Worm (Caenorhabditis elegans) whole organism, young adult: ENCODE results near the gene far-3.

Experiments used
- B0019.2 ChIP-seq: fragments of 200-800 bp; sonication (Bioruptor generic); conservative IDR thresholded peaks from 2 replicates; pipeline ENCODE4 v1.3.6; 2022; ENCODE audit warnings: missing genetic modification reagents, missing genetic modification characterization, missing compliant biosample characterization
- B0035.1 ChIP-seq: sonication (generic microtip); optimal IDR thresholded peaks from 2 replicates; lab custom pipeline; 2016; ENCODE audit warnings: missing genetic modification characterization, mild to moderate bottlenecking, missing compliant biosample characterization, missing genotype, missing genetic modification reagents
- B0261.1 ChIP-seq: sonication (generic microtip); optimal IDR thresholded peaks from 2 replicates; lab custom pipeline; 2016; ENCODE audit warnings: mild to moderate bottlenecking, missing genetic modification characterization, moderate library complexity, missing compliant biosample characterization
- C06A6.2 ChIP-seq: fragments of 200-800 bp; sonication (Bioruptor generic); conservative IDR thresholded peaks from 2 replicates; pipeline ENCODE4 v1.3.6; 2022; ENCODE audit warnings: missing genetic modification characterization, missing compliant biosample characterization
- C17E4.6 ChIP-seq: fragments of 200-800 bp; sonication (Bioruptor generic); IDR thresholded peaks from 2 replicates; pipeline ENCODE4 v1.3.6; 2022; ENCODE audit warnings: missing genetic modification reagents, missing genetic modification characterization, missing compliant biosample characterization
- F22D6.2 ChIP-seq: sonication (generic microtip); optimal IDR thresholded peaks from 2 replicates; lab custom pipeline; 2016; ENCODE audit warnings: mild to moderate bottlenecking, missing genetic modification characterization, missing compliant biosample characterization
- F37B4.10 ChIP-seq: fragments of 200-800 bp; sonication (Bioruptor generic); IDR thresholded peaks from 2 replicates; pipeline ENCODE4 v1.3.6; 2022; ENCODE audit warnings: missing genetic modification characterization, missing compliant biosample characterization
- F49E8.2 ChIP-seq: sonication (generic microtip); optimal IDR thresholded peaks from 3 replicates; lab custom pipeline; 2017; ENCODE audit warnings: missing genetic modification characterization, mild to moderate bottlenecking, missing compliant biosample characterization, antibody characterized with exemption, moderate library complexity; ENCODE audit not compliant: insufficient read depth
- F57A8.1 ChIP-seq: fragments of 200-800 bp; sonication (Bioruptor generic); optimal IDR thresholded peaks from 2 replicates; lab custom pipeline; 2018; ENCODE audit warnings: mild to moderate bottlenecking, missing genetic modification characterization, moderate library complexity, missing compliant biosample characterization
- K11D2.4 ChIP-seq: fragments of 200-800 bp; sonication (Bioruptor generic); IDR thresholded peaks from 2 replicates; pipeline ENCODE4 v1.3.6; 2022; ENCODE audit warnings: missing genetic modification reagents, missing genetic modification characterization, missing compliant biosample characterization
- Y56A3A.18 ChIP-seq: fragments of 200-800 bp; sonication (Bioruptor generic); IDR thresholded peaks from 2 replicates; pipeline ENCODE4 v1.3.6; 2022; ENCODE audit warnings: missing genetic modification reagents, missing genetic modification characterization, missing compliant biosample characterization
- Y95B8A.8 ChIP-seq: fragments of 200-800 bp; sonication (Bioruptor generic); IDR thresholded peaks from 2 replicates; pipeline ENCODE4 v1.3.6; 2022; ENCODE audit warnings: missing genetic modification reagents, missing genetic modification characterization, missing compliant biosample characterization
- ZK185.1 ChIP-seq: sonication (generic microtip); optimal IDR thresholded peaks from 2 replicates; lab custom pipeline; 2016; ENCODE audit warnings: mild to moderate bottlenecking, missing genetic modification characterization, missing compliant biosample characterization; ENCODE audit not compliant: poor library complexity, severe bottlenecking
- aptf-2 ChIP-seq: fragments of 200-800 bp; sonication (Bioruptor generic); conservative IDR thresholded peaks from 2 replicates; pipeline ENCODE4 v1.3.6; 2022; ENCODE audit warnings: missing genetic modification reagents, missing genetic modification characterization, missing compliant biosample characterization
- attf-6 ChIP-seq: fragments of 200-800 bp; sonication (Bioruptor generic); IDR thresholded peaks from 2 replicates; pipeline ENCODE4 v1.3.6; 2022; ENCODE audit warnings: missing genetic modification reagents, missing genetic modification characterization, missing compliant biosample characterization
- ceh-100 ChIP-seq: fragments of 200-800 bp; sonication (Bioruptor generic); IDR thresholded peaks from 2 replicates; pipeline ENCODE4 v1.3.6; 2022; ENCODE audit warnings: missing genetic modification reagents, missing genetic modification characterization, missing compliant biosample characterization
- ceh-40 ChIP-seq: fragments of 200-800 bp; sonication (Bioruptor generic); IDR thresholded peaks from 2 replicates; pipeline ENCODE4 v1.3.6; 2022; ENCODE audit warnings: missing genetic modification characterization, missing compliant biosample characterization
- egl-44 ChIP-seq: fragments of 200-800 bp; sonication (Bioruptor generic); IDR thresholded peaks from 2 replicates; pipeline ENCODE4 v1.3.6; 2022; ENCODE audit warnings: missing genetic modification reagents, missing genetic modification characterization, missing compliant biosample characterization
- egrh-3 ChIP-seq: fragments of 200-800 bp; sonication (Bioruptor generic); IDR thresholded peaks from 2 replicates; pipeline ENCODE4 v1.3.6; 2022; ENCODE audit warnings: missing genetic modification reagents, missing genetic modification characterization, missing compliant biosample characterization
- ets-4 ChIP-seq: fragments of 200-800 bp; sonication (Bioruptor generic); optimal IDR thresholded peaks from 2 replicates; lab custom pipeline; 2018; ENCODE audit warnings: mild to moderate bottlenecking, missing genetic modification characterization, missing compliant biosample characterization
- lin-26 ChIP-seq: fragments of 200-800 bp; sonication (Bioruptor generic); IDR thresholded peaks from 2 replicates; pipeline ENCODE4 v1.3.6; 2022; ENCODE audit warnings: missing genetic modification reagents, missing genetic modification characterization, missing compliant biosample characterization
- lin-40 ChIP-seq: sonication (generic microtip); optimal IDR thresholded peaks from 2 replicates; lab custom pipeline; 2016; ENCODE audit warnings: missing genetic modification characterization, mild to moderate bottlenecking, missing compliant biosample characterization, missing genotype, missing genetic modification reagents
- mcd-1 ChIP-seq: fragments of 200-800 bp; sonication (Bioruptor generic); IDR thresholded peaks from 2 replicates; pipeline ENCODE4 v1.3.6; 2022; ENCODE audit warnings: missing genetic modification reagents, missing genetic modification characterization, missing compliant biosample characterization
- mel-28 ChIP-seq: sonication (generic microtip); optimal IDR thresholded peaks from 2 replicates; lab custom pipeline; 2016; ENCODE audit warnings: borderline replicate concordance, mild to moderate bottlenecking, missing genetic modification characterization, missing compliant biosample characterization
- mes-4 ChIP-seq: sonication (generic microtip); optimal IDR thresholded peaks from 2 replicates; lab custom pipeline; 2016; ENCODE audit warnings: missing genotype, missing genetic modification characterization, missing compliant biosample characterization
- nfya-1 ChIP-seq: sonication (generic microtip); optimal IDR thresholded peaks from 2 replicates; lab custom pipeline; 2017; ENCODE audit warnings: antibody characterized with exemption, missing compliant biosample characterization, missing genetic modification characterization, borderline replicate concordance; ENCODE audit not compliant: insufficient read depth
- nfyb-1 ChIP-seq: fragments of 200-800 bp; sonication (Bioruptor generic); IDR thresholded peaks from 2 replicates; pipeline ENCODE4 v1.3.6; 2022; ENCODE audit warnings: missing genetic modification reagents, missing genetic modification characterization, missing compliant biosample characterization
- nhr-80 ChIP-seq: sonication (generic microtip); optimal IDR thresholded peaks from 2 replicates; lab custom pipeline; 2016; ENCODE audit warnings: missing genetic modification characterization, missing compliant biosample characterization
- pha-4 ChIP-seq: fragments of 150-350 bp; sonication (generic microtip); optimal IDR thresholded peaks from 2 replicates; lab custom pipeline; 2014; ENCODE audit warnings: missing biosample characterization, missing genetic modification reagents, missing genetic modification characterization
- rec-8 ChIP-seq, 2 experiments: sonication (generic microtip); optimal IDR thresholded peaks; 2 replicates each; lab custom pipeline; 2016; ENCODE audit warnings: mild to moderate bottlenecking in 2 of 2, missing genetic modification characterization in 2 of 2, missing genetic modification reagents in 2 of 2, missing genotype in 2 of 2, missing biosample characterization in 1 of 2, missing compliant biosample characterization in 1 of 2, moderate library complexity in 1 of 2
- sea-2 ChIP-seq: fragments of 200-800 bp; sonication (Bioruptor generic); IDR thresholded peaks from 2 replicates; pipeline ENCODE4 v1.3.6; 2022; ENCODE audit warnings: missing genetic modification characterization, missing compliant biosample characterization
- snpc-1.1 ChIP-seq: sonication (generic microtip); optimal IDR thresholded peaks from 2 replicates; lab custom pipeline; 2017; ENCODE audit warnings: missing genetic modification characterization, mild to moderate bottlenecking, missing compliant biosample characterization, antibody characterized with exemption, moderate library complexity, missing genotype, missing genetic modification reagents; ENCODE audit not compliant: insufficient read depth
- snpc-4 ChIP-seq, 5 experiments: fragments of 150-350 bp in 1 of 5; sonication (generic microtip) in 4 of 5; optimal IDR thresholded peaks; 2 replicates each; lab custom pipeline; 2014 to 2018; ENCODE audit warnings: missing genetic modification characterization in 5 of 5, missing biosample characterization in 3 of 5, antibody characterized with exemption in 2 of 5, mild to moderate bottlenecking in 2 of 5, missing compliant biosample characterization in 2 of 5, missing genotype in 2 of 5, moderate library complexity in 2 of 5, missing genetic modification reagents in 1 of 5
- tbx-9 ChIP-seq: sonication (generic microtip); optimal IDR thresholded peaks from 2 replicates; lab custom pipeline; 2016; ENCODE audit warnings: borderline replicate concordance, missing genetic modification characterization, inconsistent platforms, missing compliant biosample characterization
- ztf-25 ChIP-seq: fragments of 200-800 bp; sonication (Bioruptor generic); IDR thresholded peaks from 2 replicates; pipeline ENCODE4 v1.3.6; 2022; ENCODE audit warnings: missing genetic modification reagents, missing genetic modification characterization, missing compliant biosample characterization

far-3 gene

DNA sequence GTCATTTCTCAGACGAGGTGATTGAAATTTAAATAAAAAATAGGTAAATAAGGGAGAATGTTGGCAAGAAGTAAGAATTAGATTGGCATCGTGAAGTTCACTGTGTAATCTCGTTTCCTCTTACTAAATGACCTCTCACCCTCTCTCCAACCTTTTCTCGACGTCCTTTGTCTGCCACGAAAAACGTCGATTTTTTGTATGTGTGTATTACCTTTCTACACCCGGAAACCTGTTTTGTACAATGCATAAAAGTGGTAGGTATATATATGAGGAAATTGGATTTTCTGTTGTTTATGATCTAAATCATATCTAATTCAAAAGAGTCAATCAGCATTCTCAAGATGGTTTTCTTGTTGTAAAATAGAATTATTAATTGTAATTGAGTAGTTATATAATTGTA, 4.4 kb downstream of the far-3 start, which contains the start of the genes F15B9.11 and dsl-7:
Gene F15B9.11, minus strand, starts transcription at position 5 of the 400 bp plus-strand sequence.
Gene dsl-7, plus strand, starts transcription at position 260 of the 400 bp plus-strand sequence.
- TF ChIP-seq tbx-9 (tag; lab: Kevin White, UChicago) (no peak), ceh-100 (GFP tag; lab: Robert Waterston, UW) (no peak), egrh-3 (no peak), B0261.1 (tag; lab: Kevin White, UChicago) (no peak), mcd-1 (GFP tag; lab: Robert Waterston, UW) (no peak), nfyb-1 (no peak), nfya-1 (tag; lab: Kevin White, UChicago) (no peak), attf-6 (GFP tag; lab: Robert Waterston, UW) (no peak), Y95B8A.8 (GFP tag; lab: Robert Waterston, UW) (no peak), C06A6.2 (GFP tag; lab: Robert Waterston, UW) (no peak), F49E8.2 (tag; lab: Kevin White, UChicago) (no peak), lin-26 (GFP tag; lab: Robert Waterston, UW) (no peak), Y56A3A.18 (no peak)

DNA sequence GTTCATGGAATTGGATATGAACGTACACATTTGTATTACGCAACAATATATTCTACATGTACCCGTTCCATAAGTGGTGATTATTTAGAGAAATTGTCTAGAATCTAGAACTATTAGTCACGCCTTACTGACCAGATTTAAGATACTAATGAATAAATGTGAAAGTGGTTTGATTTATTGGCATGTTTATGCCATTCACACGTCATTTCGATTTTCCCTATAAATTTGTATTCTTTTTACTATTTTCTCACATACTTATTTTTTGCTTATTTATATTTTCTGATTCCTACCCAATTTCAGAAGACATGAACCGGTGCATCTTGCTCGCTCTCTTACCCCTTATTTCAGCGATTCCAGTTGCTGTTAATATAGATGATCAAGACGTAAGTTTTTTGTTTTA, 9.1 kb downstream of the far-3 start, which contains the start of gene F15B9.8:
Gene F15B9.8, plus strand, starts transcription at position 301 of the 400 bp plus-strand sequence.
- TF ChIP-seq snpc-1.1 (tag; lab: Kevin White, UChicago) (no peak), ztf-25 (GFP tag; lab: Robert Waterston, UW) (no peak), B0035.1 (tag; lab: Kevin White, UChicago) (no peak), mes-4 (tag; lab: Kevin White, UChicago) (no peak), rec-8 (tag; optimal IDR thresholded peaks at IDR 0.05; lab: Kevin White, UChicago) (no peak), F22D6.2 (tag; lab: Kevin White, UChicago) (no peak), pha-4 (tag; lab: Kevin White, UChicago) (no peak)
- TF ChIP-seq, all 124 proteins: peak for 0

DNA sequence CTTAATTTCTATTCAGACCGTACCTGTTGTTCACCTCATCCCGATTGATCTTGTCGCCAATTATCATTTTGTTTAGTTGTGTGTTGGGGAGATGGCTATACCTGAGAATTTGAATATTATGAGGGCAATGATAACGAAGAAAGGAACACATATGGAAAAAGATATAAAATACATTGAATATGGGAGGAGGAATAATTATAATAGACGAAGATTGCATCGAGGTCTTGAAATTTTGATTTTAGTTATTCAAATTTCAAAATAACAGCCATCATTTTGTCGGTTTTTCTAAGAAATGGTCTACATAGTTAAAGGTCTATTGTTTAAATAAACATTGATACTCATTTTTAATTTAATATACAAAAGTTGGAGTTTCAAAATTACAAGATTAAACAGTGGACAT, 10.3 kb downstream of the far-3 start, which contains the start of gene shw-3:
Gene shw-3, minus strand, starts transcription at position 101 of the 400 bp plus-strand sequence.
- TF ChIP-seq sea-2 = no peak
- no peak for TF ChIP-seq snpc-4 (GFP tag; optimal IDR thresholded peaks at IDR 0.05; lab: Kevin White, UChicago)
- no peak for TF ChIP-seq snpc-4 (tag; optimal IDR thresholded peaks at IDR 0.05; lab: Kevin White, UChicago)
- TF ChIP-seq ceh-100 (GFP tag; lab: Robert Waterston, UW) = no peak
- no peak for TF ChIP-seq mel-28 (tag; lab: Kevin White, UChicago)
- no peak for TF ChIP-seq mes-4 (tag; lab: Kevin White, UChicago)
- no peak for TF ChIP-seq F37B4.10 (GFP tag; lab: Robert Waterston, UW)
- no peak for TF ChIP-seq ZK185.1 (tag; lab: Kevin White, UChicago)
- no peak for TF ChIP-seq B0019.2
- no peak for TF ChIP-seq egl-44 (GFP tag; lab: Robert Waterston, UW)
- no peak for TF ChIP-seq F57A8.1 (GFP tag; lab: Kevin White, UChicago)
- no peak for TF ChIP-seq lin-40 (tag; lab: Kevin White, UChicago)
- TF ChIP-seq Y56A3A.18 = no peak
- TF ChIP-seq ceh-40 (GFP tag; lab: Robert Waterston, UW) = no peak
- TF ChIP-seq nhr-80 = no peak
- no peak for TF ChIP-seq C17E4.6 (GFP tag; lab: Robert Waterston, UW)
- no peak for TF ChIP-seq ets-4 (GFP tag; lab: Kevin White, UChicago)
- no peak for TF ChIP-seq K11D2.4 (GFP tag; lab: Robert Waterston, UW)
- no peak for TF ChIP-seq aptf-2 (GFP tag; lab: Robert Waterston, UW)
